Worm (Caenorhabditis elegans): Measurements from ENCODE around the gene fbxb-37.

ce11 chrII:2083726-2084179 is 9.9 kb downstream of the fbxb-37 start, which contains the start of the genes T16A1.5 and fbxc-49:
- TF ChIP-seq ama-1 (optimal IDR thresholded peaks at IDR 0.05) = no peak
- TF ChIP-seq ama-1 (GFP tag; optimal IDR thresholded peaks at IDR 0.05) = no peak
- TF ChIP-seq hlh-12 (tag; optimal IDR thresholded peaks at IDR 0.05) = no peak
- no peak for TF ChIP-seq nhr-27 (tag; optimal IDR thresholded peaks at IDR 0.05)
- no peak for TF ChIP-seq F49E8.2 (tag; optimal IDR thresholded peaks at IDR 0.05; ENCODE audit: insufficient read depth)
- no peak for TF ChIP-seq zim-3 (tag; optimal IDR thresholded peaks at IDR 0.05)
- TF ChIP-seq Y67H2A.10 (GFP tag; conservative IDR thresholded peaks at IDR 0.05) = no peak
- TF ChIP-seq lin-26 (GFP tag; IDR thresholded peaks at IDR 0.05) = no peak
- no peak for TF ChIP-seq ceh-27 (GFP tag; optimal IDR thresholded peaks at IDR 0.05)
- no peak for TF ChIP-seq lin-35 (GFP tag; optimal IDR thresholded peaks at IDR 0.05)
- TF ChIP-seq ZK185.1 (tag; optimal IDR thresholded peaks at IDR 0.05; ENCODE audit: poor library complexity, severe bottlenecking) = no peak
- no peak for TF ChIP-seq attf-6 (GFP tag; IDR thresholded peaks at IDR 0.05)
- TF ChIP-seq unc-130 (GFP tag; optimal IDR thresholded peaks at IDR 0.05) = no peak
